Fruit fly (Drosophila melanogaster): Measurements from ENCODE around the gene CG14926.

- no peak for TF ChIP-seq CG15601 (tag; optimal IDR thresholded peaks at IDR 0.05)
- no peak for TF ChIP-seq vfl (GFP tag; optimal IDR thresholded peaks at IDR 0.05)
Observed at dm6 chr2L:11318464-11318863, 24.7 kb downstream of the CG14926 start.
